Fruit fly (Drosophila melanogaster) whole organism, prepupa: ENCODE measurements around the gene Hsp27.
A peak's percentile ranks its signal among the peaks of the same experiment; 100 is the strongest.

ENCODE experiments used
- CG10669 ChIP-seq: fragments of 200-800 bp; sonication (Bioruptor generic); optimal IDR thresholded peaks from 3 replicates; lab custom pipeline; 2018; ENCODE audit warnings: missing biosample characterization, mild to moderate bottlenecking, missing genetic modification characterization, moderate library complexity
- CG11294 ChIP-seq: fragments of 200-800 bp; sonication (Bioruptor generic); IDR thresholded peaks from 2 replicates; pipeline ENCODE4 v1.3.6; 2022; ENCODE audit warnings: missing biosample characterization, missing genetic modification characterization
- CG11762 ChIP-seq: fragments of 200-800 bp; sonication (Bioruptor generic); optimal IDR thresholded peaks from 3 replicates; lab custom pipeline; 2016; ENCODE audit warnings: missing biosample characterization, missing genetic modification characterization; ENCODE audit not compliant: insufficient read depth
- CG11902 ChIP-seq: fragments of 200-800 bp; sonication (Bioruptor generic); optimal IDR thresholded peaks from 3 replicates; lab custom pipeline; 2016; ENCODE audit warnings: missing biosample characterization, missing genetic modification characterization
- CG15336 ChIP-seq: fragments of 200-800 bp; sonication (Bioruptor generic); IDR thresholded peaks from 2 replicates; pipeline ENCODE4 v1.3.6; 2022; ENCODE audit warnings: missing biosample characterization, missing genetic modification characterization
- CG1621 ChIP-seq: fragments of 200-800 bp; sonication (Bioruptor generic); optimal IDR thresholded peaks from 3 replicates; lab custom pipeline; 2018; ENCODE audit warnings: missing biosample characterization, mild to moderate bottlenecking, missing genetic modification characterization
- CG3032 ChIP-seq: fragments of 200-800 bp; optimal IDR thresholded peaks from 2 replicates; lab custom pipeline; 2019; ENCODE audit warnings: missing biosample characterization, mild to moderate bottlenecking, missing genetic modification characterization, moderate library complexity
- CG34406 ChIP-seq: fragments of 200-800 bp; sonication (Bioruptor generic); optimal IDR thresholded peaks from 3 replicates; lab custom pipeline; 2016; ENCODE audit warnings: missing biosample characterization, missing genetic modification characterization
- CG3919 ChIP-seq: fragments of 200-800 bp; sonication (Bioruptor generic); optimal IDR thresholded peaks from 3 replicates; lab custom pipeline; 2016; ENCODE audit warnings: missing biosample characterization, missing genetic modification characterization
- CG4318 ChIP-seq: fragments of 200-800 bp; sonication (Bioruptor generic); optimal IDR thresholded peaks from 3 replicates; lab custom pipeline; 2017; ENCODE audit warnings: missing biosample characterization, mild to moderate bottlenecking, missing genetic modification characterization
- CG6163 ChIP-seq: fragments of 200-800 bp; sonication (Bioruptor generic); IDR thresholded peaks from 3 replicates; pipeline ENCODE4 v1.3.6; 2022; ENCODE audit warnings: missing biosample characterization, missing genetic modification characterization
- CG6276 ChIP-seq: fragments of 200-800 bp; sonication (Bioruptor generic); optimal IDR thresholded peaks from 2 replicates; lab custom pipeline; 2017; ENCODE audit warnings: missing biosample characterization, mild to moderate bottlenecking, missing genetic modification characterization
- CG6808 ChIP-seq: fragments of 200-800 bp; sonication (Bioruptor generic); optimal IDR thresholded peaks from 3 replicates; lab custom pipeline; 2017; ENCODE audit warnings: missing biosample characterization, missing genetic modification characterization, mild to moderate bottlenecking, moderate library complexity, missing genetic modification reagents
- CG6854 ChIP-seq: fragments of 200-800 bp; sonication (Bioruptor generic); optimal IDR thresholded peaks from 2 replicates; lab custom pipeline; 2017; ENCODE audit warnings: missing biosample characterization, mild to moderate bottlenecking, missing genetic modification characterization
- CG7368 ChIP-seq: fragments of 200-800 bp; sonication (Bioruptor generic); optimal IDR thresholded peaks from 3 replicates; lab custom pipeline; 2016; ENCODE audit warnings: missing biosample characterization, missing genetic modification characterization
- CG8119 ChIP-seq: fragments of 200-800 bp; sonication (Bioruptor generic); IDR thresholded peaks from 3 replicates; pipeline ENCODE4 v1.3.6; 2022; ENCODE audit warnings: missing biosample characterization, missing genetic modification characterization
- CG8319 ChIP-seq: fragments of 200-800 bp; sonication (Bioruptor generic); optimal IDR thresholded peaks from 3 replicates; lab custom pipeline; 2016; ENCODE audit warnings: missing biosample characterization, missing genetic modification characterization
- CG9139 ChIP-seq: fragments of 200-800 bp; sonication (Bioruptor generic); optimal IDR thresholded peaks from 3 replicates; lab custom pipeline; 2017; ENCODE audit warnings: missing biosample characterization, mild to moderate bottlenecking, missing genetic modification characterization
- Eip75B ChIP-seq: fragments of 200-800 bp; sonication (Bioruptor generic); optimal IDR thresholded peaks from 3 replicates; lab custom pipeline; 2016; ENCODE audit warnings: missing biosample characterization, missing genetic modification characterization
- Eip78C ChIP-seq: fragments of 200-800 bp; sonication (Bioruptor generic); peaks from one replicate; lab custom pipeline; 2016; ENCODE audit warnings: missing biosample characterization, missing genetic modification characterization
- Ets21C ChIP-seq: fragments of 200-800 bp; sonication (Bioruptor generic); optimal IDR thresholded peaks from 3 replicates; lab custom pipeline; 2016; ENCODE audit warnings: missing biosample characterization, missing genetic modification characterization
- Ets96B ChIP-seq: fragments of 200-800 bp; optimal IDR thresholded peaks from 2 replicates; lab custom pipeline; 2019; ENCODE audit warnings: missing biosample characterization, mild to moderate bottlenecking, missing genetic modification characterization, moderate library complexity
- Hr38 ChIP-seq: sonication (Bioruptor generic); optimal IDR thresholded peaks from 2 replicates; lab custom pipeline; 2016; ENCODE audit warnings: missing biosample characterization, missing genetic modification characterization
- Hr39 ChIP-seq: fragments of 200-800 bp; sonication (Bioruptor generic); optimal IDR thresholded peaks from 2 replicates; lab custom pipeline; 2016; ENCODE audit warnings: missing biosample characterization, missing genetic modification characterization
- Hr4 ChIP-seq: fragments of 200-800 bp; sonication (Bioruptor generic); optimal IDR thresholded peaks from 3 replicates; lab custom pipeline; 2016; ENCODE audit warnings: missing biosample characterization, missing genetic modification characterization
- Lpt ChIP-seq: fragments of 200-800 bp; sonication (Bioruptor generic); optimal IDR thresholded peaks from 3 replicates; lab custom pipeline; 2016; ENCODE audit warnings: missing biosample characterization, missing genetic modification characterization
- Met ChIP-seq: fragments of 200-800 bp; sonication (Bioruptor generic); optimal IDR thresholded peaks from 3 replicates; lab custom pipeline; 2016; ENCODE audit warnings: missing biosample characterization, missing genetic modification characterization
- OdsH ChIP-seq: fragments of 200-800 bp; sonication (Bioruptor generic); optimal IDR thresholded peaks from 3 replicates; lab custom pipeline; 2016; ENCODE audit warnings: missing biosample characterization, missing genetic modification characterization
- Smox ChIP-seq: fragments of 200-800 bp; sonication (Bioruptor generic); optimal IDR thresholded peaks from 3 replicates; lab custom pipeline; 2016; ENCODE audit warnings: missing biosample characterization, missing genetic modification characterization
- Sox102F ChIP-seq: fragments of 200-800 bp; sonication (Bioruptor generic); optimal IDR thresholded peaks from 2 replicates; lab custom pipeline; 2016; ENCODE audit warnings: missing biosample characterization, mild to moderate bottlenecking, missing genetic modification characterization
- Sox15 ChIP-seq: fragments of 200-800 bp; sonication (Bioruptor generic); optimal IDR thresholded peaks from 3 replicates; lab custom pipeline; 2016; ENCODE audit warnings: missing biosample characterization, missing genetic modification characterization
- acj6 ChIP-seq: fragments of 200-800 bp; sonication (Bioruptor generic); optimal IDR thresholded peaks from 3 replicates; lab custom pipeline; 2016; ENCODE audit warnings: missing biosample characterization, missing genetic modification characterization
- cyc ChIP-seq: fragments of 200-800 bp; sonication (Bioruptor generic); optimal IDR thresholded peaks from 3 replicates; lab custom pipeline; 2016; ENCODE audit warnings: missing biosample characterization, missing genetic modification characterization
- dac ChIP-seq: fragments of 200-800 bp; sonication (Bioruptor generic); optimal IDR thresholded peaks from 2 replicates; lab custom pipeline; 2017; ENCODE audit warnings: missing biosample characterization, mild to moderate bottlenecking, missing genetic modification characterization
- eg ChIP-seq: fragments of 200-800 bp; sonication (Bioruptor generic); IDR thresholded peaks from 3 replicates; pipeline ENCODE4 v1.3.6; 2022; ENCODE audit warnings: missing biosample characterization, missing genetic modification characterization
- esn ChIP-seq: fragments of 200-800 bp; sonication (Bioruptor generic); optimal IDR thresholded peaks from 2 replicates; lab custom pipeline; 2016; ENCODE audit warnings: missing biosample characterization, mild to moderate bottlenecking, missing genetic modification characterization, moderate library complexity
- fd59A ChIP-seq: fragments of 200-800 bp; sonication (Bioruptor generic); optimal IDR thresholded peaks from 2 replicates; lab custom pipeline; 2017; ENCODE audit warnings: missing biosample characterization, mild to moderate bottlenecking, missing genetic modification characterization, missing genetic modification reagents
- fd85E ChIP-seq: fragments of 200-800 bp; sonication (Bioruptor generic); optimal IDR thresholded peaks from 3 replicates; lab custom pipeline; 2016; ENCODE audit warnings: missing biosample characterization, missing genetic modification characterization
- fkh ChIP-seq: fragments of 200-800 bp; sonication (Bioruptor generic); optimal IDR thresholded peaks from 3 replicates; lab custom pipeline; 2017; ENCODE audit warnings: missing biosample characterization, mild to moderate bottlenecking, missing genetic modification characterization, moderate library complexity
- net ChIP-seq: fragments of 200-800 bp; sonication (Bioruptor generic); optimal IDR thresholded peaks from 3 replicates; lab custom pipeline; 2016; ENCODE audit warnings: missing biosample characterization, missing genetic modification characterization
- pdm3 ChIP-seq: fragments of 200-800 bp; sonication (Bioruptor generic); optimal IDR thresholded peaks from 3 replicates; lab custom pipeline; 2016; ENCODE audit warnings: missing biosample characterization, missing genetic modification characterization
- spab ChIP-seq: fragments of 200-800 bp; sonication (Bioruptor generic); optimal IDR thresholded peaks from 2 replicates; lab custom pipeline; 2017; ENCODE audit warnings: missing biosample characterization, mild to moderate bottlenecking, missing genetic modification characterization, missing genetic modification reagents
- ss ChIP-seq, 2 experiments: fragments of 200-800 bp; sonication (Bioruptor generic); optimal IDR thresholded peaks; 2 replicates in 1 of 2; 3 replicates in 1 of 2; lab custom pipeline; 2017 to 2018; ENCODE audit warnings: mild to moderate bottlenecking in 2 of 2, missing biosample characterization in 2 of 2, missing genetic modification characterization in 2 of 2, moderate library complexity in 1 of 2
- svp ChIP-seq: fragments of 200-800 bp; sonication (Bioruptor generic); peaks from one replicate; lab custom pipeline; 2016; ENCODE audit warnings: missing biosample characterization, missing genetic modification characterization
- vri ChIP-seq: fragments of 200-800 bp; sonication (Bioruptor generic); optimal IDR thresholded peaks from 3 replicates; lab custom pipeline; 2016; ENCODE audit warnings: missing biosample characterization, mild to moderate bottlenecking, missing genetic modification characterization

Hsp27 gene

DNA sequence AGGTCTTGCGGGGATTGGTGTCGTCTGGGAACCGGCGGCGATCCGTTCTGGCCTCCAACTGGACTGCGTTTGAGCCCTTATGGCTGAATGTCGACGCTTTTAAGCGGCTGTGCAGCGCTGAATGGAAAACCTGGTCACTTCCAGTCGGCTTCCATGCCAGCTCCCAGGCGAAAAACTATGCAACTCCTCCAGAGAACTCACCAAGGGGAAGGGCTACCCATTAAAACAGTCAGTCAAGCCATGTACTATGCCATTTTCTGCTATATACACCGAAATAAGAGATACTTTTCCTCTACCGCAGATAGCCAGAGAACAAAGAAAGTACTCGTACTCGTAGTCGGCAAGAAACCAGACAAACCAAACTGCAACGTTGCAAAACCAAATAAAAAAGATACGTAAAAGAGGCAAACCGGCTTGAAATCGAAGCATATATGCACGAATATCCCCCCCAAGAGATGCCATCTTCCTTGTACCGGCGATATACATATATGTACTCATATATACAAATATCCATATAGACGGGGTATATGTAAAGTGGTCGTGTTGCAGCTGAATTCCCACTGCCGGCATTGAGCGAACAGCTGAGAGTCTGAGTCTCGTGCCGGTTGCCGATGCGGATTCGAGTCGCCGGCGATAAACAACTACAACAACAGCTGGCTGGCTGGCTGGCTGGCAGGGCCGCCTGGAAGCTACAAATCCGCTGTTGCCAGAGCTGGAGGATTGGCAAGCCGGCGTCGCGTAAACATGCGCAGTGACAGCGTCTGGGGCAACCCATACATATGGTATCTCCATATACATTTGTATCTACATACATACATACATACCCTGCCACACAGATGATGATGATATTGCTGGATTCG is 4.1 kb upstream of the Hsp27 start, which contains the start of gene Hsp67Ba (continued):
- TF ChIP-seq CG1621 (tag; lab: Kevin White, UChicago) = no peak
- TF ChIP-seq pdm3 (GFP tag; lab: Kevin White, UChicago) = no peak
- no peak for TF ChIP-seq fd59A (GFP tag; lab: Kevin White, UChicago)
- TF ChIP-seq CG8119 = 0 out of 3 replicates have a peak, but pooled peaks have one; percentile 18
- no peak for TF ChIP-seq CG7368 (GFP tag; lab: Kevin White, UChicago)
- TF ChIP-seq CG6163 (GFP tag; lab: Robert Waterston, UW) = no peak; the same call in 2 of the 3 replicates
- no peak for TF ChIP-seq Ets21C (GFP tag; lab: Kevin White, UChicago)
- no peak for TF ChIP-seq Lpt

DNA sequence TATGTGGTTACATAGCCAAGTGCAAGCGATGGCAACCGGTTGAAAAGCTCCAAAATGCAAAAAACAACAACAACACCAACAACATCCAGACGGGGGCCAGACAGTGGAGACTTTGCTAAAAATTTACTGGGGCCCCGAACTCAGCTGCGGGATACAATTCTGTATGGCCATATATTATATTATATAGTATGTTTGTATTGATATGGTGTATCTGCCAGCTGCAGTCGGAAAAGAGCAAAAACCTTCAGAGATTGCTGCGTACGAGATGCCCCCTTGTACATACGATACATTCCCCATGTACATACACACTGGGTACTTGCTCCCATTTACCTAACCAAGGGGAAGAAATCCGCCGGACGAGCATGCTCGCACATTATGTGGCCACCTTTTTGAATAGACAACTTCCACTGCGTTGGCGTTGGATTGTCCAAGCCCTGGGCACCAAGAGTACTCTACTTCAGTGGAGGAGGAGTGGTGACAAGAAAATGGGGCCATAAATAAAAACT is 3.5 kb upstream of the Hsp27 start:
- TF ChIP-seq Hr38 (GFP tag; lab: Kevin White, UChicago) (no peak), svp (peak; percentile 73), fd59A (GFP tag; lab: Kevin White, UChicago) (no peak), eg (no peak), CG6808 (GFP tag; lab: Kevin White, UChicago) (peak; percentile 20), CG3032 (no peak), CG11294 (GFP tag; lab: Robert Waterston, UW) (no peak), Ets21C (GFP tag; lab: Kevin White, UChicago) (no peak), CG34406 (no peak), Hr39 (no peak), acj6 (GFP tag; lab: Kevin White, UChicago) (no peak), fd85E (no peak), CG11762 (GFP tag; lab: Kevin White, UChicago) (no peak), Sox102F (GFP tag; lab: Kevin White, UChicago) (no peak), CG1621 (tag; lab: Kevin White, UChicago) (no peak), Sox15 (no peak), Lpt (no peak), CG11902 (GFP tag; lab: Kevin White, UChicago) (no peak), Eip78C (GFP tag; lab: Kevin White, UChicago) (peak; percentile 49), cyc (no peak), vri (no peak), CG9139 (GFP tag; lab: Kevin White, UChicago) (no peak), CG8319 (no peak), OdsH (GFP tag; lab: Kevin White, UChicago) (no peak), ss (GFP tag; optimal IDR thresholded peaks at IDR 0.05; lab: Kevin White, UChicago) (peak; percentile 6 to 12), CG15336 (GFP tag; lab: Robert Waterston, UW) (peak; percentile 7; the same call in 1 of the 2 replicates), dac (GFP tag; lab: Kevin White, UChicago) (no peak), Met (GFP tag; lab: Kevin White, UChicago) (no peak), CG3919 (GFP tag; lab: Kevin White, UChicago) (no peak), CG6854 (no peak)

DNA sequence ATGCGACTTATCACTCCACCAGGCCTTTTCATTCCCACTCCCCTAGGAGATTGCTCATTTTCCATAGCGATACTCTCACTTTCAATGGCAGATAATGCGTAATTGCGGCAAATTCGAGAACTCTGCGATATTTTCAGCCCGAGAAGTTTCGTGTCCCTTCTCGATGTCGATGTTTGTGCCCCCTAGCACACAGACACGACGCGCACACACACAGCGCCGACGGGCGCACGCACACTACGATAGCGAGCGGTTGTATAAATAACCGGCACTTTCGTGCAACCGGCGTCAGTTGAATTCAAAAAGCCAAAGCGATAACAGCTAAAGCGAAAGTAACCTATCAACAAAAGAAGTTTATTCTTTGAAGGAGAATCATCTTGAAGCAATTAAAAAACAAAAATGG is 2.3 kb upstream of the Hsp27 start, which contains the start of gene Hsp23:
Gene Hsp23, plus strand, starts transcription at position 281 of the 400 bp plus-strand sequence.
- TF ChIP-seq CG9139 (GFP tag; lab: Kevin White, UChicago) (peak; percentile 66), Sox102F (GFP tag; lab: Kevin White, UChicago) (peak; percentile 43), Ets96B (peak; percentile 12), CG34406 (no peak), esn (GFP tag; lab: Kevin White, UChicago) (peak; percentile 48), CG8319 (no peak), Met (GFP tag; lab: Kevin White, UChicago) (peak; percentile 5), svp (peak; percentile 91), spab (GFP tag; lab: Kevin White, UChicago) (no peak), Smox (GFP tag; lab: Kevin White, UChicago) (peak; percentile 8), CG10669 (GFP tag; lab: Kevin White, UChicago) (peak; percentile 35), CG8119 (peak; percentile 22; the same call in 1 of the 3 replicates), CG6854 (peak; percentile 52), net (peak; percentile 35), cyc (peak; percentile 1), ss (GFP tag; optimal IDR thresholded peaks at IDR 0.05; lab: Kevin White, UChicago) (peak; percentile 64 to 71), Hr4 (GFP tag; lab: Kevin White, UChicago) (no peak), CG4318 (GFP tag; lab: Kevin White, UChicago) (no peak), CG3032 (peak; percentile 24), Lpt (peak; percentile 39), fkh (GFP tag; lab: Kevin White, UChicago) (no peak), CG15336 (GFP tag; lab: Robert Waterston, UW) (peak; percentile 41; the same call in 1 of the 2 replicates), CG6276 (GFP tag; lab: Kevin White, UChicago) (peak; percentile 13), Eip75B (GFP tag; lab: Kevin White, UChicago) (peak; percentile 65), CG7368 (GFP tag; lab: Kevin White, UChicago) (peak; percentile 18)
